Worm (Caenorhabditis elegans) whole organism, L4 larva: ENCODE results near the gene F40G9.12.

Experiments
- D1046.2 ChIP-seq: fragments of 200-800 bp; sonication (Bioruptor generic); IDR thresholded peaks from 2 replicates; pipeline ENCODE4 v1.3.6; 2022; ENCODE audit warnings: missing genetic modification characterization, missing compliant biosample characterization
- F26F4.8 ChIP-seq: fragments of 200-800 bp; sonication (Bioruptor generic); conservative IDR thresholded peaks from 2 replicates; pipeline ENCODE4 v1.3.6; 2022; ENCODE audit warnings: missing genetic modification characterization, missing compliant biosample characterization
- F49E8.2 ChIP-seq: sonication (generic microtip); optimal IDR thresholded peaks from 2 replicates; lab custom pipeline; 2016; ENCODE audit warnings: missing compliant biosample characterization, mild to moderate bottlenecking, missing genetic modification characterization, borderline replicate concordance
- R02D3.7 ChIP-seq: fragments of 150-350 bp; sonication (generic microtip); optimal IDR thresholded peaks from 3 replicates; lab custom pipeline; 2014; ENCODE audit warnings: missing biosample characterization, missing genetic modification characterization
- Y105C5A.15 ChIP-seq: fragments of 200-800 bp; sonication (Bioruptor generic); IDR thresholded peaks from 2 replicates; pipeline ENCODE4 v1.3.6; 2022; ENCODE audit warnings: missing genetic modification characterization, missing compliant biosample characterization
- aha-1 ChIP-seq: fragments of 150-350 bp; peaks from one replicate; lab custom pipeline; 2014; ENCODE audit warnings: missing biosample characterization, missing genetic modification characterization
- ama-1 ChIP-seq: fragments of 150-350 bp; optimal IDR thresholded peaks from 2 replicates; lab custom pipeline; 2014; ENCODE audit warnings: inconsistent platforms, mixed read lengths
- arid-1 ChIP-seq: fragments of 200-800 bp; sonication (Bioruptor generic); conservative IDR thresholded peaks from 2 replicates; pipeline ENCODE4 v1.3.6; 2022; ENCODE audit warnings: missing genetic modification reagents, missing genetic modification characterization, missing compliant biosample characterization
- ceh-28 ChIP-seq: fragments of 150-350 bp; optimal IDR thresholded peaks from 2 replicates; lab custom pipeline; 2014; ENCODE audit warnings: missing biosample characterization, missing genetic modification reagents, missing genetic modification characterization
- ctbp-1 ChIP-seq: fragments of 200-800 bp; sonication (Bioruptor generic); IDR thresholded peaks from 2 replicates; pipeline ENCODE4 v1.3.6; 2022; ENCODE audit warnings: missing genetic modification reagents, missing genetic modification characterization, missing compliant biosample characterization
- daf-8 ChIP-seq: fragments of 200-800 bp; sonication (Bioruptor generic); IDR thresholded peaks from 2 replicates; pipeline ENCODE4 v1.3.6; 2022; ENCODE audit warnings: missing genetic modification characterization, missing compliant biosample characterization
- dve-1 ChIP-seq: sonication (generic microtip); optimal IDR thresholded peaks from 2 replicates; lab custom pipeline; 2017; ENCODE audit warnings: antibody characterized with exemption, mild to moderate bottlenecking, missing genetic modification characterization, missing compliant biosample characterization; ENCODE audit not compliant: insufficient read depth
- fkh-10 ChIP-seq: fragments of 150-350 bp; optimal IDR thresholded peaks from 2 replicates; lab custom pipeline; 2014; ENCODE audit warnings: missing biosample characterization, missing genetic modification reagents, missing genetic modification characterization
- fos-1 ChIP-seq: fragments of 150-350 bp; optimal IDR thresholded peaks from 2 replicates; lab custom pipeline; 2014; ENCODE audit warnings: missing biosample characterization, missing genetic modification characterization
- hif-1 ChIP-seq, 2 experiments: sonication (generic microtip); optimal IDR thresholded peaks; 2 replicates each; lab custom pipeline; 2016 to 2017; ENCODE audit warnings: missing compliant biosample characterization in 2 of 2, missing genetic modification characterization in 2 of 2, missing genetic modification reagents in 2 of 2, missing genotype in 2 of 2, mild to moderate bottlenecking in 1 of 2
- jun-1 ChIP-seq: fragments of 150-350 bp; optimal IDR thresholded peaks from 2 replicates; lab custom pipeline; 2014; ENCODE audit warnings: missing biosample characterization, missing genetic modification reagents, missing genetic modification characterization
- lin-13 ChIP-seq: fragments of 150-350 bp; optimal IDR thresholded peaks from 2 replicates; lab custom pipeline; 2014; ENCODE audit warnings: missing biosample characterization, missing genetic modification reagents, missing genetic modification characterization
- lin-29 ChIP-seq: fragments of 200-800 bp; sonication (Bioruptor generic); IDR thresholded peaks from 2 replicates; pipeline ENCODE4 v1.3.6; 2022; ENCODE audit warnings: missing genetic modification reagents, missing genetic modification characterization, missing compliant biosample characterization
- lin-38 ChIP-seq: fragments of 200-800 bp; sonication (Bioruptor generic); IDR thresholded peaks from 2 replicates; pipeline ENCODE4 v1.3.6; 2022; ENCODE audit warnings: missing genetic modification reagents, missing genetic modification characterization, missing compliant biosample characterization
- lsy-2 ChIP-seq, 2 experiments: fragments of 150-350 bp in 1 of 2; sonication (generic microtip) in 1 of 2; optimal IDR thresholded peaks; 2 replicates each; lab custom pipeline; 2014 to 2017; ENCODE audit warnings: missing biosample characterization in 2 of 2, missing genetic modification characterization in 2 of 2
- mdl-1 ChIP-seq, 2 experiments: fragments of 150-350 bp in 1 of 2; sonication (generic microtip) in 1 of 2; optimal IDR thresholded peaks; 2 replicates each; lab custom pipeline; 2014 to 2017; ENCODE audit warnings: missing biosample characterization in 2 of 2, missing genetic modification characterization in 2 of 2
- mes-2 ChIP-seq: sonication (generic microtip); optimal IDR thresholded peaks from 2 replicates; lab custom pipeline; 2016; ENCODE audit warnings: missing genotype, mild to moderate bottlenecking, missing genetic modification characterization, missing compliant biosample characterization; ENCODE audit not compliant: poor library complexity, severe bottlenecking
- nhr-237 ChIP-seq: sonication (generic microtip); optimal IDR thresholded peaks from 2 replicates; lab custom pipeline; 2017; ENCODE audit warnings: missing biosample characterization, missing genetic modification characterization
- nhr-25 ChIP-seq: sonication (generic microtip); optimal IDR thresholded peaks from 2 replicates; lab custom pipeline; 2017; ENCODE audit warnings: missing genetic modification characterization, mild to moderate bottlenecking, missing compliant biosample characterization, antibody characterized with exemption, moderate library complexity, borderline replicate concordance; ENCODE audit not compliant: insufficient read depth
- nhr-42 ChIP-seq: fragments of 200-800 bp; sonication (Bioruptor generic); IDR thresholded peaks from 2 replicates; pipeline ENCODE4 v1.3.6; 2022; ENCODE audit warnings: missing genetic modification characterization, missing compliant biosample characterization
- nhr-6 ChIP-seq: fragments of 150-350 bp; optimal IDR thresholded peaks from 2 replicates; lab custom pipeline; 2014; ENCODE audit warnings: missing biosample characterization, missing genetic modification characterization
- nhr-76 ChIP-seq: fragments of 150-350 bp; optimal IDR thresholded peaks from 2 replicates; lab custom pipeline; 2014; ENCODE audit warnings: missing biosample characterization, missing genetic modification characterization
- pha-4 ChIP-seq, 2 experiments: fragments of 150-350 bp in 1 of 2; fragments of 200-800 bp in 1 of 2; sonication (Bioruptor generic) in 1 of 2; IDR thresholded peaks in 1 of 2; optimal IDR thresholded peaks in 1 of 2; 2 replicates each; pipeline versions ENCODE4 v1.3.6 to Lab custom; 2014 to 2022; ENCODE audit warnings: missing genetic modification characterization in 2 of 2, missing genetic modification reagents in 2 of 2, missing biosample characterization in 1 of 2, missing compliant biosample characterization in 1 of 2
- sdz-12 ChIP-seq: fragments of 200-800 bp; sonication (Bioruptor generic); optimal IDR thresholded peaks from 2 replicates; lab custom pipeline; 2018; ENCODE audit warnings: mild to moderate bottlenecking, missing genetic modification characterization, missing compliant biosample characterization
- snpc-4 ChIP-seq: fragments of 150-350 bp; optimal IDR thresholded peaks from 2 replicates; lab custom pipeline; 2014; ENCODE audit warnings: missing biosample characterization, missing genetic modification characterization
- unc-130 ChIP-seq: sonication (generic microtip); optimal IDR thresholded peaks from 2 replicates; lab custom pipeline; 2016; ENCODE audit warnings: missing genetic modification reagents, missing genetic modification characterization, missing compliant biosample characterization
- unc-39 ChIP-seq: sonication (generic microtip); optimal IDR thresholded peaks from 2 replicates; lab custom pipeline; 2017; ENCODE audit warnings: missing biosample characterization, missing genetic modification characterization
- unc-62 ChIP-seq, 3 experiments: fragments of 150-350 bp in 1 of 3; sonication (generic microtip); optimal IDR thresholded peaks in 2 of 3; peaks in 1 of 3; 1 replicate in 1 of 3; 2 replicates in 2 of 3; lab custom pipeline; 2014 to 2017; ENCODE audit warnings: missing biosample characterization in 3 of 3, missing genetic modification characterization in 3 of 3, missing genetic modification reagents in 3 of 3, missing genotype in 1 of 3
- zag-1 ChIP-seq: fragments of 150-350 bp; optimal IDR thresholded peaks from 2 replicates; lab custom pipeline; 2014; ENCODE audit warnings: missing biosample characterization, missing genetic modification characterization
- zip-2 ChIP-seq: fragments of 150-350 bp; optimal IDR thresholded peaks from 2 replicates; lab custom pipeline; 2014; ENCODE audit warnings: missing biosample characterization, missing genetic modification characterization

F40G9.12 gene

DNA sequence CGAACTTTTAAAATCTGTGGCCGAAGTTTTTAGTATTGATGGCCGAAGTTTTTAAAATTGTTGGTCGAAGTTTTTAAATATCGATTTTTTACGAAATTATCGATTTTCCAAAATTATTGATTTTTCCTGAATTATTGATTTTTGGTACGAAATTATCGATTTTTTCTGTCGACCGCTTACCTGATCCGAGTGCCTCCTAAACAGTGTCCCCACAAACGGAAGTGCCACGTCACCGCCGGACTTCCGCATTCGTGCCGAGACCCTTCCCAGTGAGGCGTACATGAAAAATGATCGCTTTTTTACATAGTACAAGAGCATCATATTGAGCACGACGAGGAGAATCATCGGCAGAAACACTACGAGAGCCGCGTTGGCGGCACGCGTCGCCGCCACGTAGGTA is 32.3 kb downstream of the F40G9.12 start:
- TF ChIP-seq lin-13 (GFP tag; lab: Kevin White, UChicago) (no peak), unc-130 (GFP tag; lab: Kevin White, UChicago) (no peak), unc-62 (GFP tag; optimal IDR thresholded peaks at IDR 0.05 in 1 of 2; lab: Kevin White, UChicago) (peak in 1 of 2 experiments; percentile 53), unc-62 (tag; optimal IDR thresholded peaks at IDR 0.05; lab: Kevin White, UChicago) (no peak), ceh-28 (peak; percentile 98)

ce11 chrIII:207023-207422 is 35.4 kb downstream of the F40G9.12 start, which contains the start of gene W10C4.1:
W10C4.1 (minus strand) TSS chrIII:207123.
- TF ChIP-seq ctbp-1 (GFP tag; lab: Robert Waterston, UW) (no peak), hif-1 (tag; optimal IDR thresholded peaks at IDR 0.05; lab: Kevin White, UChicago) (no peak), unc-39 (no peak), mes-2 (no peak), daf-8 (no peak), F26F4.8 (GFP tag; lab: Robert Waterston, UW) (no peak), nhr-237 (tag; lab: Kevin White, UChicago) (no peak)

DNA sequence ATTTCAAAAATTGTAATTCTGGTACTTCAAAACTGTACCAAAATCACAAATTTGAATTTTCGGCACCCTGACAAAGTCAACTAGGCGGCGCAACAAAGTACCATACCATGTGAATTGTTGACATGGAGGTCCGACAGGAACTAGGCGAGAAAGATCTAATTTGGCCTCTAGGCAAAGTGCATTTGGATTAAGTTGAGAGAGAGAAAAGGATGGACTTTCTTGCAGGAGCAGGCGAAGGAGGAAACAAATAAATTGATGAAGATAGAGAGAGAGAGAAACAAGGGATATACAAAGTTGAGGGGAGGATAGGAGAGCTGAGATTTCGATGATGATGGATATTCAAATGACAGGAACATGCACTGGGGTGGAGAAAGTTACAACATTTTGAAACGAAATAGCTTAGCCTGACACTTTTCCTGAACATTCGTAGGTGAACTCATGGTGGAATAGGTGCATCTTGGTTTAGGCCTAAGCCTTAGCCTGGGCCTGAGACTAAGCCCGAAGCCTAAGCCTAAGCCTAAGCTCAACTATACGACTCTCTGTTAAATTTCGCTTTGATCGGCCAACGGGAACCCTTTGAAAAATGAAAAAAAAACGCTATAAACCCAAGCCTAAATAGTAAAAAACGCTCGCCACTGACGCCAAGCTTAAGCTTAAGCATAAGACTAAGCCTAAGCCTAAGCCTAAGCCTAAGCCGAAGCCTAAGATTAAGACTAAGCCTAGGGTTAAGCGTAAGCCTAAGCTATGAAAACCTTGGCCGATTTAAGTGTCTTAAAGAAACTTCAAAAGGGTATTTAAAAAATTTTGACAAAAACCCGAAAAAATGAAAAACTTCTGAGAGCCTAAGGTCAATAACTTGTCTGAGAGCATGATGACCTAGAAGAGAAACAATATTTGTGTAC is 37.4 kb downstream of the F40G9.12 start:
- TF ChIP-seq aha-1 (tag; lab: Kevin White, UChicago) (peak; percentile 94), nhr-25 (tag; lab: Kevin White, UChicago) (no peak), lin-29 (GFP tag; lab: Robert Waterston, UW) (no peak), zag-1 (tag; lab: Kevin White, UChicago) (no peak), nhr-6 (tag; lab: Kevin White, UChicago) (no peak)
- TF ChIP-seq, all 104 proteins: peak for 1

DNA sequence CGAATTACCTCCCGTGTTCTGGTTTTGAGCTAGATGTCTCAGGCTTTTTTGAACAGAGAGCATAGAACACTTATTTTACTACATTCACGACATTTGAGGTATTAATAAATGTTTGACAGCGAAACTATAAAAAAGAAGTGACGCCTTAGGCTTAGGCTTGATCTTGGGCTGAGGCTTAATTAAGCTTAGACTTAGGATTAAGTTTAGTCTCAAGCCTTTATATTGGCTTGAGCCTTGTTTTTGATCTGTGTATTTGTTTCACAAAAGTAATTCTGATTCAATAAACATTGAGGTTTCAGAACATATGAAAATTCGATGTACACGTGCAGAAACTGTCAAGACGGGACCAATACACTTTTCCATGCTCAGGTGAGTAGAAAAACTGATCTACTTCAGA is 38.0 kb downstream of the F40G9.12 start, which contains the start of gene klp-20:
TSS of gene klp-20 (plus strand) at position 298 of the 397 bp plus-strand sequence.
- TF ChIP-seq mdl-1 (tag; optimal IDR thresholded peaks at IDR 0.05; lab: Kevin White, UChicago), result no peak
- TF ChIP-seq F49E8.2, result no peak
- TF ChIP-seq dve-1, result no peak
- no peak for TF ChIP-seq jun-1

- no peak for TF ChIP-seq nhr-42 (GFP tag; lab: Robert Waterston, UW)
- TF ChIP-seq ctbp-1 (GFP tag; lab: Robert Waterston, UW), result 0 out of 2 replicates have a peak, but pooled peaks have one; percentile 17
- no peak for TF ChIP-seq pha-4 (GFP tag; IDR thresholded peaks at IDR 0.05; lab: Robert Waterston, UW)
- no peak for TF ChIP-seq pha-4 (tag; optimal IDR thresholded peaks at IDR 0.05; lab: Kevin White, UChicago)
- TF ChIP-seq lsy-2 (tag; optimal IDR thresholded peaks at IDR 0.05; lab: Kevin White, UChicago), result no peak
- TF ChIP-seq nhr-76 (tag; lab: Kevin White, UChicago), result no peak
- no peak for TF ChIP-seq arid-1
- TF ChIP-seq ama-1 (lab: Kevin White, UChicago), result no peak
- no peak for TF ChIP-seq snpc-4
- TF ChIP-seq zip-2, result no peak
- TF ChIP-seq fkh-10 (GFP tag; lab: Kevin White, UChicago), result peak; percentile 15
- no peak for TF ChIP-seq sdz-12 (GFP tag; lab: Kevin White, UChicago)
- no peak for TF ChIP-seq F26F4.8 (GFP tag; lab: Robert Waterston, UW)
- TF ChIP-seq lin-38 (GFP tag; lab: Robert Waterston, UW), result no peak
- TF ChIP-seq Y105C5A.15 (GFP tag; lab: Robert Waterston, UW), result no peak
- TF ChIP-seq fos-1 (tag; lab: Kevin White, UChicago), result no peak
- no peak for TF ChIP-seq D1046.2 (GFP tag; lab: Robert Waterston, UW)
- no peak for TF ChIP-seq dve-1
- no peak for TF ChIP-seq R02D3.7
Measured at ce11 chrIII:211387-211786, 39.7 kb downstream of the F40G9.12 start.
